Fruit fly (Drosophila melanogaster): Measurements from ENCODE around the gene GAA1.

The GAA1 gene

dm6 chrX:5899241-5900145 lies 26.3 kb upstream of the GAA1 start (continued):
- TF ChIP-seq CG2875 (GFP tag; optimal IDR thresholded peaks at IDR 0.05), result peak; percentile 11
- TF ChIP-seq CG11723 (GFP tag; optimal IDR thresholded peaks at IDR 0.05), result no peak
- peak; percentile 71 for TF ChIP-seq rib (GFP tag; IDR thresholded peaks at IDR 0.05)
- TF ChIP-seq CG34422 (GFP tag; IDR thresholded peaks at IDR 0.05), result peak; percentile 78; the same call in 2 of the 3 replicates
- TF ChIP-seq fd3F (GFP tag; optimal IDR thresholded peaks at IDR 0.05), result no peak
- TF ChIP-seq CG1832 (GFP tag; optimal IDR thresholded peaks at IDR 0.05), result peak; percentile 78
- peak; percentile 9 for TF ChIP-seq CG17568 (GFP tag; optimal IDR thresholded peaks at IDR 0.05)
- TF ChIP-seq Hmr (GFP tag; optimal IDR thresholded peaks at IDR 0.05), result peak; percentile 30
- TF ChIP-seq Blimp-1 (GFP tag; optimal IDR thresholded peaks at IDR 0.05), result peak; percentile 27
- peak; percentile 21; the same call in 1 of the 2 replicates for TF ChIP-seq Rfx (GFP tag; IDR thresholded peaks at IDR 0.05)
- peak; percentile 26 for TF ChIP-seq HHEX (GFP tag; optimal IDR thresholded peaks at IDR 0.05)
- TF ChIP-seq CG13287 (GFP tag; IDR thresholded peaks at IDR 0.05; ENCODE audit: partially characterized antibody), result peak; percentile 17; the same call in 1 of the 2 replicates
- no peak for TF ChIP-seq E2f2 (GFP tag; IDR thresholded peaks at IDR 0.05)
- peak; percentile 2 for TF ChIP-seq grau (tag; optimal IDR thresholded peaks at IDR 0.05)
- TF ChIP-seq CG33213 (GFP tag; optimal IDR thresholded peaks at IDR 0.05), result peak; percentile 15
- TF ChIP-seq aop (GFP tag; IDR thresholded peaks at IDR 0.05), result peak; percentile 39; the same call in 1 of the 2 replicates
- TF ChIP-seq Side (GFP tag; optimal IDR thresholded peaks at IDR 0.05), result no peak
- TF ChIP-seq CG8388 (GFP tag; optimal IDR thresholded peaks at IDR 0.05), result no peak
- TF ChIP-seq CG11093 (GFP tag; IDR thresholded peaks at IDR 0.05), result no peak; the same call in 2 of the 3 replicates
- TF ChIP-seq CG8089 (GFP tag; optimal IDR thresholded peaks at IDR 0.05), result no peak
- 0 out of 2 replicates have a peak, but pooled peaks have one; percentile 12 for TF ChIP-seq NFAT (GFP tag; IDR thresholded peaks at IDR 0.05)
- TF ChIP-seq CG8290 (GFP tag; optimal IDR thresholded peaks at IDR 0.05), result no peak
- TF ChIP-seq CG8290 (tag; optimal IDR thresholded peaks at IDR 0.05), result peak; percentile 7 to 68
- TF ChIP-seq CG6813 (GFP tag; optimal IDR thresholded peaks at IDR 0.05), result peak; percentile 55
- no peak for TF ChIP-seq Usf (GFP tag; optimal IDR thresholded peaks at IDR 0.05)
- peak; percentile 88 for TF ChIP-seq sqz (GFP tag; optimal IDR thresholded peaks at IDR 0.05)
- TF ChIP-seq Optix (GFP tag; IDR thresholded peaks at IDR 0.05), result peak; percentile 20; the same call in 1 of the 3 replicates
- no peak for TF ChIP-seq Oaz (GFP tag; IDR thresholded peaks at IDR 0.05)
- TF ChIP-seq CG7271 (tag; optimal IDR thresholded peaks at IDR 0.05), result no peak
- peak; percentile 31; the same call in 1 of the 2 replicates for TF ChIP-seq Awh (GFP tag; IDR thresholded peaks at IDR 0.05)
- no peak for TF ChIP-seq sna (GFP tag; IDR thresholded peaks at IDR 0.05; ENCODE audit: partially characterized antibody)
- TF ChIP-seq Aef1 (GFP tag; IDR thresholded peaks at IDR 0.05), result no peak
- TF ChIP-seq CG31365 (tag; optimal IDR thresholded peaks at IDR 0.05), result peak; percentile 20
- TF ChIP-seq exex (tag; optimal IDR thresholded peaks at IDR 0.05), result peak; percentile 6
- TF ChIP-seq al (GFP tag; IDR thresholded peaks at IDR 0.05), result no peak
- peak; percentile 14 for TF ChIP-seq HmgZ (tag; optimal IDR thresholded peaks at IDR 0.05)
- peak; percentile 68 for TF ChIP-seq CG10321 (GFP tag; IDR thresholded peaks at IDR 0.05)
- no peak for TF ChIP-seq p53 (GFP tag; optimal IDR thresholded peaks at IDR 0.05)
- peak; percentile 17 for TF ChIP-seq Sox102F (GFP tag; optimal IDR thresholded peaks at IDR 0.05)
- TF ChIP-seq CG3407 (GFP tag; optimal IDR thresholded peaks at IDR 0.05), result peak; percentile 30
- TF ChIP-seq psq (GFP tag; optimal IDR thresholded peaks at IDR 0.05), result peak; percentile 75
- TF ChIP-seq sr (GFP tag; IDR thresholded peaks at IDR 0.05), result 0 out of 3 replicates have a peak, but pooled peaks have one; percentile 4
- TF ChIP-seq E2f1 (GFP tag; IDR thresholded peaks at IDR 0.05), result no peak
- TF ChIP-seq bigmax (GFP tag; optimal IDR thresholded peaks at IDR 0.05), result no peak
- TF ChIP-seq Trl (optimal IDR thresholded peaks at IDR 0.05), result peak; percentile 83 to 85
- TF ChIP-seq Trl (GFP tag; optimal IDR thresholded peaks at IDR 0.05), result no peak
- TF ChIP-seq CG12769 (tag; optimal IDR thresholded peaks at IDR 0.05), result peak; percentile 53
- TF ChIP-seq yki (optimal IDR thresholded peaks at IDR 0.05), result peak; percentile 0
- TF ChIP-seq CG2678 (tag; optimal IDR thresholded peaks at IDR 0.05), result peak; percentile 11

All from whole organism, embryonic.